Fruit fly (Drosophila melanogaster) whole organism, embryonic: ENCODE measurements around the gene CG33514.
A peak's percentile ranks its signal among the peaks of the same experiment; 100 is the strongest.

Experiments used
- Ada2b ChIP-seq: fragments of 200-800 bp; sonication (Bioruptor generic); IDR thresholded peaks from 2 replicates; pipeline ENCODE4 v1.3.6; 2022; ENCODE audit warnings: missing biosample characterization, missing genetic modification characterization
- CG10366 ChIP-seq: fragments of 200-800 bp; sonication (Bioruptor generic); IDR thresholded peaks from 2 replicates; pipeline ENCODE4 v1.3.6; 2022; ENCODE audit warnings: missing biosample characterization, missing genetic modification characterization
- CG11560 ChIP-seq: fragments of 200-800 bp; sonication (Bioruptor generic); IDR thresholded peaks from 3 replicates; pipeline ENCODE4 v1.3.6; 2022; ENCODE audit warnings: missing biosample characterization, missing genetic modification characterization
- CG12104 ChIP-seq: fragments of 200-800 bp; sonication (Bioruptor generic); optimal IDR thresholded peaks from 3 replicates; lab custom pipeline; 2016; ENCODE audit warnings: missing biosample characterization, missing genetic modification characterization
- CG12659 ChIP-seq: fragments of 200-800 bp; sonication (Bioruptor generic); optimal IDR thresholded peaks from 3 replicates; lab custom pipeline; 2017; ENCODE audit warnings: mild to moderate bottlenecking, missing biosample characterization, missing genetic modification reagents, missing genetic modification characterization
- CG16779 ChIP-seq: fragments of 200-800 bp; sonication (Bioruptor generic); IDR thresholded peaks from 2 replicates; pipeline ENCODE4 v1.3.6; 2022; ENCODE audit warnings: missing biosample characterization, missing genetic modification characterization
- CG17361 ChIP-seq: fragments of 200-800 bp; sonication (Bioruptor generic); IDR thresholded peaks from 3 replicates; pipeline ENCODE4 v1.3.6; 2022; ENCODE audit warnings: missing biosample characterization, missing genetic modification characterization
- CG17568 ChIP-seq: fragments of 200-800 bp; sonication (Bioruptor generic); optimal IDR thresholded peaks from 2 replicates; lab custom pipeline; 2018; ENCODE audit warnings: missing biosample characterization, mild to moderate bottlenecking, missing genetic modification characterization, moderate library complexity
- CG32767 ChIP-seq: fragments of 200-800 bp; sonication (Bioruptor generic); IDR thresholded peaks from 2 replicates; pipeline ENCODE4 v1.3.6; 2022; ENCODE audit warnings: missing biosample characterization, missing genetic modification characterization
- CG3407 ChIP-seq: fragments of 200-800 bp; sonication (Bioruptor generic); optimal IDR thresholded peaks from 2 replicates; lab custom pipeline; 2018; ENCODE audit warnings: missing biosample characterization, mild to moderate bottlenecking, missing genetic modification characterization
- CG34422 ChIP-seq: fragments of 200-800 bp; sonication (Bioruptor generic); IDR thresholded peaks from 3 replicates; pipeline ENCODE4 v1.3.6; 2022; ENCODE audit warnings: missing biosample characterization, missing genetic modification characterization
- CG42726 ChIP-seq: fragments of 200-800 bp; sonication (Bioruptor generic); IDR thresholded peaks from 2 replicates; pipeline ENCODE4 v1.3.6; 2022; ENCODE audit warnings: missing biosample characterization, missing genetic modification characterization; ENCODE audit not compliant: partially characterized antibody
- CG4617 ChIP-seq: fragments of 200-800 bp; sonication (Bioruptor generic); optimal IDR thresholded peaks from 3 replicates; lab custom pipeline; 2016; ENCODE audit warnings: missing biosample characterization, missing genetic modification characterization, borderline replicate concordance
- CG6175 ChIP-seq: fragments of 200-800 bp; sonication (Bioruptor generic); IDR thresholded peaks from 3 replicates; pipeline ENCODE4 v1.3.6; 2022; ENCODE audit warnings: missing biosample characterization, missing genetic modification characterization
- CG7556 ChIP-seq: fragments of 200-800 bp; sonication (Bioruptor generic); optimal IDR thresholded peaks from 2 replicates; lab custom pipeline; 2017; ENCODE audit warnings: missing biosample characterization, mild to moderate bottlenecking, missing genetic modification characterization
- CG7745 ChIP-seq: fragments of 200-800 bp; sonication (Bioruptor generic); optimal IDR thresholded peaks from 2 replicates; lab custom pipeline; 2018; ENCODE audit warnings: missing biosample characterization, mild to moderate bottlenecking, missing genetic modification characterization, moderate library complexity
- CG8089 ChIP-seq: fragments of 200-800 bp; sonication (Bioruptor generic); optimal IDR thresholded peaks from 3 replicates; lab custom pipeline; 2016; ENCODE audit warnings: missing biosample characterization, missing genetic modification characterization
- CG8765 ChIP-seq: fragments of 200-800 bp; sonication (Bioruptor generic); IDR thresholded peaks from 2 replicates; pipeline ENCODE4 v1.3.6; 2022; ENCODE audit warnings: missing biosample characterization, missing genetic modification characterization
- CG8924 ChIP-seq: fragments of 200-800 bp; optimal IDR thresholded peaks from 3 replicates; lab custom pipeline; 2019; ENCODE audit warnings: missing biosample characterization, mild to moderate bottlenecking, missing genetic modification characterization, moderate library complexity
- CkIIα-i1 ChIP-seq: fragments of 200-800 bp; sonication (Bioruptor generic); IDR thresholded peaks from 2 replicates; pipeline ENCODE4 v1.3.6; 2022; ENCODE audit warnings: missing biosample characterization, missing genetic modification characterization
- Doc3 ChIP-seq: fragments of 200-800 bp; sonication (Bioruptor generic); IDR thresholded peaks from 3 replicates; pipeline ENCODE4 v1.3.6; 2022; ENCODE audit warnings: missing biosample characterization, missing genetic modification characterization; ENCODE audit not compliant: partially characterized antibody
- E2f1 ChIP-seq: fragments of 200-800 bp; sonication (Bioruptor generic); IDR thresholded peaks from 2 replicates; pipeline ENCODE4 v1.3.6; 2022; ENCODE audit warnings: missing biosample characterization, missing genetic modification characterization
- MESR4 ChIP-seq: fragments of 200-800 bp; sonication (Bioruptor generic); optimal IDR thresholded peaks from 2 replicates; lab custom pipeline; 2018; ENCODE audit warnings: missing biosample characterization, mild to moderate bottlenecking, missing genetic modification characterization, moderate library complexity
- Max ChIP-seq: fragments of 200-800 bp; sonication (Bioruptor generic); optimal IDR thresholded peaks from 2 replicates; lab custom pipeline; 2016; ENCODE audit warnings: missing biosample characterization, mild to moderate bottlenecking, missing genetic modification characterization
- Mes4 ChIP-seq: fragments of 200-800 bp; sonication (Bioruptor generic); optimal IDR thresholded peaks from 2 replicates; lab custom pipeline; 2016; ENCODE audit warnings: missing biosample characterization, missing genetic modification characterization
- Six4 ChIP-seq: fragments of 200-800 bp; sonication (Bioruptor generic); optimal IDR thresholded peaks from 2 replicates; lab custom pipeline; 2016; ENCODE audit warnings: missing biosample characterization, missing genetic modification characterization
- Taf1 ChIP-seq: fragments of 200-800 bp; sonication (Bioruptor generic); IDR thresholded peaks from 2 replicates; pipeline ENCODE4 v1.3.6; 2022; ENCODE audit warnings: missing biosample characterization, missing genetic modification characterization
- ac ChIP-seq: fragments of 200-800 bp; sonication (Bioruptor generic); optimal IDR thresholded peaks from 3 replicates; lab custom pipeline; 2017; ENCODE audit warnings: missing biosample characterization, mild to moderate bottlenecking, missing genetic modification characterization
- aop ChIP-seq: fragments of 200-800 bp; sonication (Bioruptor generic); IDR thresholded peaks from 2 replicates; pipeline ENCODE4 v1.3.6; 2022; ENCODE audit warnings: missing biosample characterization, missing genetic modification characterization
- bsh ChIP-seq, 2 experiments: fragments of 200-800 bp; sonication (Bioruptor generic); optimal IDR thresholded peaks; 2 replicates each; lab custom pipeline; 2017 to 2018; ENCODE audit warnings: mild to moderate bottlenecking in 2 of 2, missing biosample characterization in 2 of 2, missing genetic modification characterization in 2 of 2, moderate library complexity in 1 of 2
- btn ChIP-seq: fragments of 200-800 bp; sonication (Bioruptor generic); optimal IDR thresholded peaks from 2 replicates; lab custom pipeline; 2016; ENCODE audit warnings: missing biosample characterization, missing genetic modification characterization
- caup ChIP-seq: fragments of 200-800 bp; sonication (Bioruptor generic); optimal IDR thresholded peaks from 3 replicates; lab custom pipeline; 2017; ENCODE audit warnings: missing biosample characterization, mild to moderate bottlenecking, missing genetic modification characterization, moderate library complexity; ENCODE audit not compliant: severe bottlenecking
- ci ChIP-seq: fragments of 200-800 bp; sonication (Bioruptor generic); IDR thresholded peaks from 3 replicates; pipeline ENCODE4 v1.3.6; 2022; ENCODE audit warnings: missing biosample characterization, missing genetic modification characterization
- dan ChIP-seq: fragments of 200-800 bp; sonication (Bioruptor generic); IDR thresholded peaks from 2 replicates; pipeline ENCODE4 v1.3.6; 2022; ENCODE audit warnings: missing biosample characterization, missing genetic modification characterization
- eve ChIP-seq, 2 experiments: fragments of >200 bp; optimal IDR thresholded peaks; 2 replicates each; lab custom pipeline; 2017; ENCODE audit warnings: missing biosample characterization in 2 of 2, missing genetic modification characterization in 2 of 2
- exex ChIP-seq: fragments of 200-800 bp; sonication (Bioruptor generic); optimal IDR thresholded peaks from 4 replicates; lab custom pipeline; 2018; ENCODE audit warnings: missing biosample characterization, mild to moderate bottlenecking, missing genetic modification characterization, moderate library complexity
- ftz-f1 ChIP-seq: fragments of 200-800 bp; sonication (Bioruptor generic); optimal IDR thresholded peaks from 2 replicates; lab custom pipeline; 2016; ENCODE audit warnings: missing biosample characterization, missing genetic modification characterization
- fu2 ChIP-seq: fragments of 200-800 bp; sonication (Bioruptor generic); optimal IDR thresholded peaks from 2 replicates; lab custom pipeline; 2016; ENCODE audit warnings: missing biosample characterization, missing genetic modification characterization
- hkb ChIP-seq, 2 experiments: fragments of 200-800 bp in 1 of 2; fragments of >200 bp in 1 of 2; sonication (Bioruptor generic) in 1 of 2; IDR thresholded peaks in 1 of 2; optimal IDR thresholded peaks in 1 of 2; 2 replicates each; pipeline versions ENCODE4 v1.3.6 to Lab custom; 2017 to 2022; ENCODE audit warnings: missing biosample characterization in 1 of 2, missing genetic modification characterization in 1 of 2
- lab ChIP-seq: fragments of 200-800 bp; sonication (Bioruptor generic); optimal IDR thresholded peaks from 3 replicates; lab custom pipeline; 2017; ENCODE audit warnings: missing biosample characterization, missing genetic modification characterization, mild to moderate bottlenecking, moderate library complexity, missing genetic modification reagents
- oc ChIP-seq: fragments of 200-800 bp; sonication (Bioruptor generic); optimal IDR thresholded peaks from 2 replicates; lab custom pipeline; 2018; ENCODE audit warnings: missing biosample characterization, mild to moderate bottlenecking, missing genetic modification characterization, moderate library complexity
- salm ChIP-seq: fragments of 200-800 bp; sonication (Bioruptor generic); optimal IDR thresholded peaks from 2 replicates; lab custom pipeline; 2018; ENCODE audit warnings: missing biosample characterization, mild to moderate bottlenecking, missing genetic modification characterization
- sc ChIP-seq, 3 experiments: fragments of >200 bp in 2 of 3; fragments of 200-800 bp in 1 of 3; sonication (Bioruptor generic) in 1 of 3; optimal IDR thresholded peaks; 2 replicates in 2 of 3; 3 replicates in 1 of 3; lab custom pipeline; 2017; ENCODE audit warnings: mild to moderate bottlenecking in 1 of 3, missing biosample characterization in 1 of 3, missing genetic modification characterization in 1 of 3, missing genetic modification reagents in 1 of 3
- shn ChIP-seq: fragments of 200-800 bp; sonication (Bioruptor generic); optimal IDR thresholded peaks from 3 replicates; lab custom pipeline; 2016; ENCODE audit warnings: missing biosample characterization, missing genetic modification characterization
- sug ChIP-seq: fragments of 200-800 bp; optimal IDR thresholded peaks from 2 replicates; lab custom pipeline; 2019; ENCODE audit warnings: missing biosample characterization, mild to moderate bottlenecking, missing genetic modification characterization, moderate library complexity
- tna ChIP-seq: fragments of 200-800 bp; sonication (Bioruptor generic); IDR thresholded peaks from 2 replicates; pipeline ENCODE4 v1.3.6; 2022; ENCODE audit warnings: missing biosample characterization, missing genetic modification characterization; ENCODE audit not compliant: partially characterized antibody
- trem ChIP-seq: fragments of 200-800 bp; optimal IDR thresholded peaks from 3 replicates; lab custom pipeline; 2019; ENCODE audit warnings: missing biosample characterization, mild to moderate bottlenecking, missing genetic modification characterization, moderate library complexity
- yki ChIP-seq: fragments of >200 bp; optimal IDR thresholded peaks from 3 replicates; lab custom pipeline; 2018

CG33514 gene

DNA sequence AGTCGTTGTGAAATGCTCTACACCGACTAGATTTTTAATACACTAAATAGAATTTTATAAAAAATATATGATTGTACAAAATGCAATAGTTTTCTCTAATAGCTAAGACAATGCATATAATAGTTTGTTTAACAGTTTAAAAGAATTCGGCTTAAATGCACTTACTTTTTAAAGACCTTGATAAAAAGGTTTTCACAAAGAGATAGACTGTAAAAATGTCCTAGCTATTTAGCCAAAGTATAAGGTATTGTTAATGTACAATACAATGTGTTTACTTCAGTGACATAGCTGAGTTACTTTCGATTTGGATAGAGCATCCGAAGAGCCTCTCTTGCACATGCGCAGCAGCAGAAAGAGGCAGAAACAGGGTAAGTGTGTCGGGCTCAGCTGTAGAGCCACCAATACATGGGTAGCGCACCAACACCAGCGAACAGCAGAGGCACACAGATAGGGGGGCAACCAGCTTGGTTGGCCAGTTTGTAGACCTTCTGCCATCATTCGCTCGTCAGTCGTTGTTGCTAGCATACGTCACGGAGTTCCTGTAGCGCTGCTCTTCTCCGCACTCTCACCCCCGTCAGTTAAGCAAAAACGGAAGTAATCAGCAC, 41.5 kb downstream of the CG33514 start, which contains the start of gene TP53INP (continued):
- TF ChIP-seq CG17361 (GFP tag; lab: Robert Waterston, UW) = peak; percentile 96
- TF ChIP-seq CG32767 (GFP tag; lab: Robert Waterston, UW) = peak; percentile 79
- TF ChIP-seq exex (tag; lab: Kevin White, UChicago) = peak; percentile 30
- peak; percentile 48 for TF ChIP-seq btn
- peak; percentile 82 for TF ChIP-seq CG17568 (GFP tag; lab: Kevin White, UChicago)
- TF ChIP-seq CG3407 (GFP tag; lab: Kevin White, UChicago) = peak; percentile 85
- peak; percentile 38; the same call in 1 of the 2 replicates for TF ChIP-seq CG8765 (GFP tag; lab: Robert Waterston, UW)
- peak in 1 of 2 experiments; percentile 88 for TF ChIP-seq eve (GFP tag; optimal IDR thresholded peaks at IDR 0.05; lab: Kevin White, UChicago)
- TF ChIP-seq CG6175 (GFP tag; lab: Robert Waterston, UW) = peak; percentile 68; the same call in 2 of the 3 replicates
- TF ChIP-seq CkIIα-i1 (GFP tag; lab: Robert Waterston, UW) = no peak
- peak; percentile 87 for TF ChIP-seq lab (GFP tag; lab: Kevin White, UChicago)
- no peak for TF ChIP-seq dan (GFP tag; lab: Robert Waterston, UW)
- 0 out of 2 replicates have a peak, but pooled peaks have one; percentile 25 for TF ChIP-seq Taf1 (GFP tag; lab: Robert Waterston, UW)
- peak; percentile 86 to 87 for TF ChIP-seq bsh (GFP tag; optimal IDR thresholded peaks at IDR 0.05; lab: Kevin White, UChicago)
- peak; percentile 87 for TF ChIP-seq salm (tag; lab: Kevin White, UChicago)
- peak; percentile 12 for TF ChIP-seq MESR4 (GFP tag; lab: Kevin White, UChicago)
- peak; percentile 87 for TF ChIP-seq sug (tag; lab: Kevin White, UChicago)
- no peak for TF ChIP-seq sc (optimal IDR thresholded peaks at IDR 0.05; lab: Kevin White, UChicago)
- peak; percentile 84 for TF ChIP-seq sc (GFP tag; optimal IDR thresholded peaks at IDR 0.05; lab: Kevin White, UChicago)
- TF ChIP-seq CG12659 (GFP tag; lab: Kevin White, UChicago) = peak; percentile 92
- TF ChIP-seq CG8089 = peak; percentile 78
- 0 out of 2 replicates have a peak, but pooled peaks have one; percentile 5 for TF ChIP-seq aop (GFP tag; lab: Robert Waterston, UW)
- TF ChIP-seq E2f1 (GFP tag; lab: Robert Waterston, UW) = peak; percentile 70
- TF ChIP-seq tna (GFP tag; lab: Robert Waterston, UW) = peak; percentile 47; the same call in 1 of the 2 replicates
- TF ChIP-seq CG42726 = no peak
- peak; percentile 70 for TF ChIP-seq Mes4 (GFP tag; lab: Kevin White, UChicago)
- no peak; the same call in 1 of the 3 replicates for TF ChIP-seq CG34422 (GFP tag; lab: Robert Waterston, UW)
- peak; percentile 72 for TF ChIP-seq trem (tag; lab: Kevin White, UChicago)
- TF ChIP-seq CG7556 (GFP tag; lab: Kevin White, UChicago) = peak; percentile 96
- no peak for TF ChIP-seq ftz-f1
- TF ChIP-seq CG11560 (tag; lab: Robert Waterston, UW) = 0 out of 3 replicates have a peak, but pooled peaks have one; percentile 35
- TF ChIP-seq fu2 (GFP tag; lab: Kevin White, UChicago) = peak; percentile 10
- peak; percentile 88 for TF ChIP-seq CG12104 (GFP tag; lab: Kevin White, UChicago)
- peak; percentile 86 for TF ChIP-seq caup
- peak; percentile 61; the same call in 1 of the 2 replicates for TF ChIP-seq CG16779 (GFP tag; lab: Robert Waterston, UW)
- no peak for TF ChIP-seq Doc3
- peak; percentile 51 for TF ChIP-seq CG10366 (GFP tag; lab: Robert Waterston, UW)
- no peak for TF ChIP-seq yki (lab: Kevin White, UChicago)
- TF ChIP-seq CG7745 (tag; lab: Kevin White, UChicago) = no peak
- TF ChIP-seq Six4 (GFP tag; lab: Kevin White, UChicago) = peak; percentile 63
- peak; percentile 60 for TF ChIP-seq shn (GFP tag; lab: Kevin White, UChicago)
- peak; percentile 52; the same call in 2 of the 3 replicates for TF ChIP-seq ci (GFP tag; lab: Robert Waterston, UW)
- peak; percentile 90 for TF ChIP-seq Max
- TF ChIP-seq CG4617 = peak; percentile 34
- TF ChIP-seq CG8924 = peak; percentile 96
- TF ChIP-seq Ada2b (GFP tag; lab: Robert Waterston, UW) = 0 out of 2 replicates have a peak, but pooled peaks have one; percentile 41
- peak; percentile 75 for TF ChIP-seq oc (tag; lab: Kevin White, UChicago)
- TF ChIP-seq ac (GFP tag; lab: Kevin White, UChicago) = peak; percentile 71
- TF ChIP-seq hkb (optimal IDR thresholded peaks at IDR 0.05; lab: Kevin White, UChicago) = no peak
- peak; percentile 86 for TF ChIP-seq hkb (GFP tag; IDR thresholded peaks at IDR 0.05; lab: Robert Waterston, UW)
